Fruit fly (Drosophila melanogaster) whole organism, embryonic: ENCODE results near the gene LIMK1.
A peak's percentile ranks its signal among the peaks of the same experiment; 100 is the strongest.

ENCODE experiments used
- Ada2b ChIP-seq: fragments of 200-800 bp; sonication (Bioruptor generic); IDR thresholded peaks from 2 replicates; pipeline ENCODE4 v1.3.6; 2022; ENCODE audit warnings: missing biosample characterization, missing genetic modification characterization
- CG10274 ChIP-seq: fragments of 200-800 bp; sonication (Bioruptor generic); optimal IDR thresholded peaks from 3 replicates; lab custom pipeline; 2017; ENCODE audit warnings: missing biosample characterization, mild to moderate bottlenecking, missing genetic modification characterization
- CG12299 ChIP-seq: fragments of 200-800 bp; sonication (Bioruptor generic); optimal IDR thresholded peaks from 2 replicates; lab custom pipeline; 2018; ENCODE audit warnings: missing biosample characterization, mild to moderate bottlenecking, missing genetic modification characterization
- CG1233 ChIP-seq: fragments of 200-800 bp; sonication (Bioruptor generic); optimal IDR thresholded peaks from 4 replicates; lab custom pipeline; 2018; ENCODE audit warnings: missing biosample characterization, mild to moderate bottlenecking, missing genetic modification characterization
- CG15601 ChIP-seq: fragments of 200-800 bp; sonication (Bioruptor generic); optimal IDR thresholded peaks from 3 replicates; lab custom pipeline; 2019; ENCODE audit warnings: missing biosample characterization, mild to moderate bottlenecking, missing genetic modification characterization, moderate library complexity
- CG17359 ChIP-seq: fragments of 200-800 bp; sonication (Bioruptor generic); optimal IDR thresholded peaks from 3 replicates; lab custom pipeline; 2018; ENCODE audit warnings: missing biosample characterization, mild to moderate bottlenecking, missing genetic modification characterization, moderate library complexity
- CG17385 ChIP-seq: fragments of 200-800 bp; sonication (Bioruptor generic); optimal IDR thresholded peaks from 3 replicates; lab custom pipeline; 2018; ENCODE audit warnings: missing biosample characterization, mild to moderate bottlenecking, missing genetic modification characterization
- CG17802 ChIP-seq: fragments of 200-800 bp; sonication (Bioruptor generic); optimal IDR thresholded peaks from 2 replicates; lab custom pipeline; 2018; ENCODE audit warnings: missing biosample characterization, mild to moderate bottlenecking, missing genetic modification characterization, moderate library complexity
- CG1832 ChIP-seq: fragments of 200-800 bp; sonication (Bioruptor generic); optimal IDR thresholded peaks from 2 replicates; lab custom pipeline; 2017; ENCODE audit warnings: missing biosample characterization, mild to moderate bottlenecking, missing genetic modification characterization, inconsistent platforms
- CG2116 ChIP-seq: fragments of 200-800 bp; sonication (Bioruptor generic); optimal IDR thresholded peaks from 3 replicates; lab custom pipeline; 2018; ENCODE audit warnings: missing biosample characterization, mild to moderate bottlenecking, missing genetic modification characterization
- CG31365 ChIP-seq: fragments of 200-800 bp; sonication (Bioruptor generic); optimal IDR thresholded peaks from 2 replicates; lab custom pipeline; 2018; ENCODE audit warnings: missing biosample characterization, mild to moderate bottlenecking, missing genetic modification characterization
- CG31441 ChIP-seq: fragments of 200-800 bp; sonication (Bioruptor generic); IDR thresholded peaks from 2 replicates; pipeline ENCODE4 v1.3.6; 2022; ENCODE audit warnings: missing biosample characterization, missing genetic modification characterization
- CG3163 ChIP-seq: fragments of 200-800 bp; sonication (Bioruptor generic); optimal IDR thresholded peaks from 3 replicates; lab custom pipeline; 2016; ENCODE audit warnings: missing biosample characterization, missing genetic modification characterization
- CG4360 ChIP-seq: fragments of 200-800 bp; sonication (Bioruptor generic); IDR thresholded peaks from 2 replicates; pipeline ENCODE4 v1.3.6; 2022; ENCODE audit warnings: missing biosample characterization, missing genetic modification characterization
- CG6683 ChIP-seq: fragments of 200-800 bp; sonication (Bioruptor generic); optimal IDR thresholded peaks from 2 replicates; lab custom pipeline; 2017; ENCODE audit warnings: missing biosample characterization, mild to moderate bottlenecking, missing genetic modification characterization, missing genetic modification reagents
- CG9817 ChIP-seq: fragments of 200-800 bp; sonication (Bioruptor generic); optimal IDR thresholded peaks from 2 replicates; lab custom pipeline; 2018; ENCODE audit warnings: missing biosample characterization, mild to moderate bottlenecking, missing genetic modification characterization, moderate library complexity
- CoRest ChIP-seq: fragments of 200-800 bp; sonication (Bioruptor generic); optimal IDR thresholded peaks from 3 replicates; lab custom pipeline; 2018; ENCODE audit warnings: missing biosample characterization, mild to moderate bottlenecking, missing genetic modification characterization, moderate library complexity
- D19A ChIP-seq: fragments of 200-800 bp; optimal IDR thresholded peaks from 3 replicates; lab custom pipeline; 2019; ENCODE audit warnings: missing biosample characterization, mild to moderate bottlenecking, missing genetic modification characterization, moderate library complexity
- Jarid2 ChIP-seq: fragments of 200-800 bp; sonication (Bioruptor generic); optimal IDR thresholded peaks from 3 replicates; lab custom pipeline; 2017; ENCODE audit warnings: mild to moderate bottlenecking, missing biosample characterization, missing genetic modification reagents, missing genetic modification characterization
- Oaz ChIP-seq: fragments of 200-800 bp; sonication (Bioruptor generic); IDR thresholded peaks from 2 replicates; pipeline ENCODE4 v1.3.6; 2022; ENCODE audit warnings: missing biosample characterization, missing genetic modification characterization
- TFAM ChIP-seq: fragments of 200-800 bp; sonication (Bioruptor generic); optimal IDR thresholded peaks from 2 replicates; lab custom pipeline; 2017; ENCODE audit warnings: missing biosample characterization, missing genetic modification characterization, inconsistent platforms
- Trl ChIP-seq, 3 experiments: fragments of >200 bp in 2 of 3; fragments of 200-800 bp in 1 of 3; sonication (Bioruptor generic) in 1 of 3; optimal IDR thresholded peaks; 2 replicates in 1 of 3; 3 replicates in 2 of 3; lab custom pipeline; 2016 to 2017; ENCODE audit warnings: missing biosample characterization in 1 of 3, missing genetic modification characterization in 1 of 3
- Usf ChIP-seq: fragments of 200-800 bp; sonication (Bioruptor generic); optimal IDR thresholded peaks from 2 replicates; lab custom pipeline; 2017; ENCODE audit warnings: missing genotype, missing biosample characterization, missing genetic modification characterization
- Xrp1 ChIP-seq: fragments of 200-800 bp; sonication (Bioruptor generic); IDR thresholded peaks from 2 replicates; pipeline ENCODE4 v1.3.6; 2022; ENCODE audit warnings: missing biosample characterization, missing genetic modification characterization
- abd-A ChIP-seq: fragments of 200-800 bp; sonication (Bioruptor generic); optimal IDR thresholded peaks from 3 replicates; lab custom pipeline; 2019; ENCODE audit warnings: missing biosample characterization, mild to moderate bottlenecking, missing genetic modification characterization, moderate library complexity
- bab2 ChIP-seq: fragments of 200-800 bp; sonication (Bioruptor generic); optimal IDR thresholded peaks from 2 replicates; lab custom pipeline; 2016; ENCODE audit warnings: missing biosample characterization, missing genetic modification characterization
- bsh ChIP-seq, 2 experiments: fragments of 200-800 bp; sonication (Bioruptor generic); optimal IDR thresholded peaks; 2 replicates each; lab custom pipeline; 2017 to 2018; ENCODE audit warnings: mild to moderate bottlenecking in 2 of 2, missing biosample characterization in 2 of 2, missing genetic modification characterization in 2 of 2, moderate library complexity in 1 of 2
- cg ChIP-seq: fragments of 200-800 bp; sonication (Bioruptor generic); optimal IDR thresholded peaks from 3 replicates; lab custom pipeline; 2019; ENCODE audit warnings: missing biosample characterization, mild to moderate bottlenecking, missing genetic modification characterization, moderate library complexity
- corto ChIP-seq: fragments of 200-800 bp; sonication (Bioruptor generic); optimal IDR thresholded peaks from 2 replicates; lab custom pipeline; 2016; ENCODE audit warnings: missing biosample characterization, mild to moderate bottlenecking, missing genetic modification characterization, moderate library complexity
- crol ChIP-seq: fragments of 200-800 bp; sonication (Bioruptor generic); IDR thresholded peaks from 2 replicates; pipeline ENCODE4 v1.3.6; 2022; ENCODE audit warnings: missing biosample characterization, missing genetic modification characterization
- dysf ChIP-seq: fragments of 200-800 bp; sonication (Bioruptor generic); IDR thresholded peaks from 3 replicates; pipeline ENCODE4 v1.3.6; 2022; ENCODE audit warnings: missing biosample characterization, missing genetic modification characterization
- ems ChIP-seq: fragments of 200-800 bp; sonication (Bioruptor generic); optimal IDR thresholded peaks from 3 replicates; lab custom pipeline; 2016; ENCODE audit warnings: missing biosample characterization, missing genetic modification characterization
- hth ChIP-seq: fragments of >200 bp; optimal IDR thresholded peaks from 2 replicates; lab custom pipeline; 2017; ENCODE audit warnings: inconsistent platforms
- jumu ChIP-seq: fragments of 200-800 bp; sonication (Bioruptor generic); optimal IDR thresholded peaks from 3 replicates; lab custom pipeline; 2016; ENCODE audit warnings: missing biosample characterization, missing genetic modification characterization
- klu ChIP-seq: fragments of 200-800 bp; sonication (Bioruptor generic); IDR thresholded peaks from 2 replicates; pipeline ENCODE4 v1.3.6; 2022; ENCODE audit warnings: missing biosample characterization, missing genetic modification characterization
- kni ChIP-seq: fragments of 200-800 bp; sonication (Bioruptor generic); optimal IDR thresholded peaks from 3 replicates; lab custom pipeline; 2017; ENCODE audit warnings: mild to moderate bottlenecking, missing biosample characterization, missing genetic modification reagents, missing genetic modification characterization
- lbe ChIP-seq: fragments of 200-800 bp; sonication (Bioruptor generic); optimal IDR thresholded peaks from 2 replicates; lab custom pipeline; 2016; ENCODE audit warnings: missing biosample characterization, mild to moderate bottlenecking, missing genetic modification characterization
- lmd ChIP-seq: fragments of 200-800 bp; sonication (Bioruptor generic); IDR thresholded peaks from 2 replicates; pipeline ENCODE4 v1.3.6; 2022; ENCODE audit warnings: missing biosample characterization, missing genetic modification characterization
- nom ChIP-seq: fragments of 200-800 bp; sonication (Bioruptor generic); optimal IDR thresholded peaks from 2 replicates; lab custom pipeline; 2017; ENCODE audit warnings: missing biosample characterization, missing genetic modification characterization, mild to moderate bottlenecking, moderate library complexity, missing genetic modification reagents
- pfk ChIP-seq: fragments of 200-800 bp; sonication (Bioruptor generic); optimal IDR thresholded peaks from 2 replicates; lab custom pipeline; 2018; ENCODE audit warnings: missing biosample characterization, mild to moderate bottlenecking, missing genetic modification characterization, moderate library complexity
- sc ChIP-seq, 3 experiments: fragments of >200 bp in 2 of 3; fragments of 200-800 bp in 1 of 3; sonication (Bioruptor generic) in 1 of 3; optimal IDR thresholded peaks; 2 replicates in 2 of 3; 3 replicates in 1 of 3; lab custom pipeline; 2017; ENCODE audit warnings: mild to moderate bottlenecking in 1 of 3, missing biosample characterization in 1 of 3, missing genetic modification characterization in 1 of 3, missing genetic modification reagents in 1 of 3
- sens ChIP-seq: fragments of 200-800 bp; sonication (Bioruptor generic); peaks from one replicate; lab custom pipeline; 2016; ENCODE audit warnings: missing biosample characterization, missing genetic modification characterization
- shn ChIP-seq: fragments of 200-800 bp; sonication (Bioruptor generic); optimal IDR thresholded peaks from 3 replicates; lab custom pipeline; 2016; ENCODE audit warnings: missing biosample characterization, missing genetic modification characterization
- sqz ChIP-seq: fragments of 200-800 bp; sonication (Bioruptor generic); optimal IDR thresholded peaks from 3 replicates; lab custom pipeline; 2018; ENCODE audit warnings: missing biosample characterization, mild to moderate bottlenecking, missing genetic modification characterization
- sug ChIP-seq: fragments of 200-800 bp; optimal IDR thresholded peaks from 2 replicates; lab custom pipeline; 2019; ENCODE audit warnings: missing biosample characterization, mild to moderate bottlenecking, missing genetic modification characterization, moderate library complexity
- unc-4 ChIP-seq: fragments of 200-800 bp; sonication (Bioruptor generic); IDR thresholded peaks from 2 replicates; pipeline ENCODE4 v1.3.6; 2022; ENCODE audit warnings: missing biosample characterization, missing genetic modification characterization; ENCODE audit not compliant: partially characterized antibody

Gene LIMK1

DNA sequence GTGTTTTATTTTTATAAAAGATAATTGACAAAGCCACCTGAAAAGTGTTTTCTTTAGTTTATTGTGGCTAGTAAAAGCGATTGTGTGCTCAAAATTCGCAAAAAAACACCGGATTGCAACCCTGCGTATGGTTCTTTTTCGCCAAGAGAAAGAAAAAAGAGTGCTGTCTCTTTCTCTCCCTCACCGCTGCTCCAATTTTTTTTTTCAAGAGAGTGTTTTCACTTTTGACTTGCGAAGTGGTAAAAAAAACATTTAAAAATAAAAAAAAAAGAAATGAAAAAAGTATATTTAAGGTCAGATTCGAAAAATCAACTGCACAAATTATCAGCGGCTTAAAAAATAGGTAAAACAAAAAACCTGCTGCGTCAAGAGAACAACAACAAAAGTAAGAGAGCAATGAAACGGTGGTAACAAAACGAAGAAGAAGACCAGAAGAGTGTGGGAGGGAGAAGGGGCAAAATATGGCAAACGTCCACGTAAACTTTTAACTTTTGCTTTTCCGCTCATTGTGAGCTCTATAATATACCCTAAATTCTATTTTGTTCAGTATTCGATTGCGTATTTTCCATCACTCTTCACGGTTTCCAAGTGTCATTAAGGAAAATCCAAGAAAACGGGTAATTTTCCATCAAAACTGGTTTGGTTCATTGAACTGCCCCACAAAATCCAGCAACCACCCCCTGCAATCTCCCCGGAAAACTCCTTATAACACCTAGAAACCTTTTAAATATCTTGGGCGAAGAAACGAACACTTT is 4.5 kb upstream of the LIMK1 start:
- TF ChIP-seq nom (GFP tag; lab: Kevin White, UChicago) (peak; percentile 79), TFAM (no peak), jumu (GFP tag; lab: Kevin White, UChicago) (no peak), CG31441 (GFP tag; lab: Robert Waterston, UW) (no peak), CG2116 (peak; percentile 89), CG17385 (GFP tag; lab: Kevin White, UChicago) (peak; percentile 90), pfk (GFP tag; lab: Kevin White, UChicago) (peak; percentile 74), CG1832 (GFP tag; lab: Kevin White, UChicago) (peak; percentile 23), unc-4 (GFP tag; lab: Robert Waterston, UW) (no peak), Ada2b (GFP tag; lab: Robert Waterston, UW) (no peak), CoRest (tag; lab: Kevin White, UChicago) (no peak), kni (GFP tag; lab: Kevin White, UChicago) (peak; percentile 17), CG17359 (peak; percentile 40), corto (peak; percentile 66), bsh (GFP tag; optimal IDR thresholded peaks at IDR 0.05; lab: Kevin White, UChicago) (no peak), Oaz (GFP tag; lab: Robert Waterston, UW) (no peak), lmd (GFP tag; lab: Robert Waterston, UW) (no peak), CG4360 (GFP tag; lab: Robert Waterston, UW) (peak; percentile 54; the same call in 1 of the 2 replicates), Jarid2 (no peak), Usf (GFP tag; lab: Kevin White, UChicago) (no peak), CG1233 (GFP tag; lab: Kevin White, UChicago) (no peak), CG31365 (tag; lab: Kevin White, UChicago) (no peak), sens (GFP tag; lab: Kevin White, UChicago) (peak; percentile 64), dysf (GFP tag; lab: Robert Waterston, UW) (no peak), ems (GFP tag; lab: Kevin White, UChicago) (no peak), CG17802 (no peak), crol (GFP tag; lab: Robert Waterston, UW) (peak; percentile 65), cg (GFP tag; lab: Kevin White, UChicago) (peak; percentile 34), lbe (GFP tag; lab: Kevin White, UChicago) (peak; percentile 60), CG3163 (peak; percentile 79), Xrp1 (GFP tag; lab: Robert Waterston, UW) (no peak), CG9817 (tag; lab: Kevin White, UChicago) (no peak), klu (no peak), bab2 (no peak), sqz (GFP tag; lab: Kevin White, UChicago) (peak; percentile 76), CG15601 (no peak), shn (GFP tag; lab: Kevin White, UChicago) (no peak), hth (lab: Kevin White, UChicago) (no peak), CG6683 (GFP tag; lab: Kevin White, UChicago) (no peak), CG10274 (GFP tag; lab: Kevin White, UChicago) (no peak), sc (optimal IDR thresholded peaks at IDR 0.05; lab: Kevin White, UChicago) (no peak), sc (GFP tag; optimal IDR thresholded peaks at IDR 0.05; lab: Kevin White, UChicago) (no peak), Trl (optimal IDR thresholded peaks at IDR 0.05; lab: Kevin White, UChicago) (peak; percentile 70 to 91), Trl (GFP tag; optimal IDR thresholded peaks at IDR 0.05; lab: Kevin White, UChicago) (no peak), abd-A (tag; lab: Kevin White, UChicago) (no peak), sug (tag; lab: Kevin White, UChicago) (no peak), D19A (tag; lab: Kevin White, UChicago) (no peak), CG12299 (tag; lab: Kevin White, UChicago) (no peak)
